Fruit fly (Drosophila melanogaster): ENCODE measurements around the gene CG9109.

The CG9109 gene

dm6 chr2L:6034344-6034743 lies at the start of gene CG9109:
Gene CG9109 (minus strand): TSS chr2L:6034423.
- TF ChIP-seq scrt (GFP tag; optimal IDR thresholded peaks at IDR 0.05) = peak; percentile 77
- peak; percentile 55 for TF ChIP-seq ewg (GFP tag; optimal IDR thresholded peaks at IDR 0.05)
- TF ChIP-seq eyg (GFP tag; optimal IDR thresholded peaks at IDR 0.05) = no peak

- peak; percentile 31; the same call in 1 of the 3 replicates for TF ChIP-seq ci (GFP tag; IDR thresholded peaks at IDR 0.05)
- TF ChIP-seq CG1233 (GFP tag; optimal IDR thresholded peaks at IDR 0.05) = peak; percentile 2
- TF ChIP-seq phol (tag; optimal IDR thresholded peaks at IDR 0.05) = no peak
- 0 out of 2 replicates have a peak, but pooled peaks have one; percentile 5 for TF ChIP-seq sob (GFP tag; IDR thresholded peaks at IDR 0.05)
- TF ChIP-seq CG17912 (GFP tag; optimal IDR thresholded peaks at IDR 0.05) = peak; percentile 25
- TF ChIP-seq CG13424 (tag; optimal IDR thresholded peaks at IDR 0.05) = peak; percentile 7
- TF ChIP-seq CG10209 (GFP tag; optimal IDR thresholded peaks at IDR 0.05) = peak; percentile 34
- TF ChIP-seq Max (GFP tag; optimal IDR thresholded peaks at IDR 0.05) = no peak
- TF ChIP-seq CG10462 (GFP tag; optimal IDR thresholded peaks at IDR 0.05) = no peak
- TF ChIP-seq ftz-f1 (GFP tag; optimal IDR thresholded peaks at IDR 0.05) = peak; percentile 96
- TF ChIP-seq Nf-YB (GFP tag; optimal IDR thresholded peaks at IDR 0.05) = peak; percentile 18
- peak; percentile 25 for TF ChIP-seq CG18599 (GFP tag; optimal IDR thresholded peaks at IDR 0.05)
- peak; percentile 66 for TF ChIP-seq abd-A (tag; optimal IDR thresholded peaks at IDR 0.05)
- no peak for TF ChIP-seq CG7839 (tag; optimal IDR thresholded peaks at IDR 0.05)
- peak; percentile 26 for TF ChIP-seq CG18619 (GFP tag; optimal IDR thresholded peaks at IDR 0.05)
- TF ChIP-seq Bdp1 (GFP tag; optimal IDR thresholded peaks at IDR 0.05) = peak; percentile 8
- TF ChIP-seq CG32767 (GFP tag; IDR thresholded peaks at IDR 0.05) = 0 out of 2 replicates have a peak, but pooled peaks have one; percentile 22
- peak; percentile 1 for TF ChIP-seq Sox102F (GFP tag; optimal IDR thresholded peaks at IDR 0.05)
- no peak for TF ChIP-seq CG10431 (GFP tag; optimal IDR thresholded peaks at IDR 0.05)
- TF ChIP-seq CG33557 (GFP tag; optimal IDR thresholded peaks at IDR 0.05) = peak; percentile 36
- no peak for TF ChIP-seq CG9876 (GFP tag; optimal IDR thresholded peaks at IDR 0.05)
- no peak for TF ChIP-seq sna (GFP tag; IDR thresholded peaks at IDR 0.05; ENCODE audit: partially characterized antibody)
- TF ChIP-seq gro (GFP tag; optimal IDR thresholded peaks at IDR 0.05) = no peak
- TF ChIP-seq lilli (GFP tag; optimal IDR thresholded peaks at IDR 0.05) = no peak
- TF ChIP-seq CG11093 (GFP tag; IDR thresholded peaks at IDR 0.05) = no peak
- TF ChIP-seq ems (GFP tag; optimal IDR thresholded peaks at IDR 0.05) = no peak
- no peak for TF ChIP-seq CG2875 (GFP tag; optimal IDR thresholded peaks at IDR 0.05)
- TF ChIP-seq Pdp1 (GFP tag; optimal IDR thresholded peaks at IDR 0.05) = peak in 1 of 2 experiments; percentile 70
- TF ChIP-seq Deaf1 (tag; optimal IDR thresholded peaks at IDR 0.05) = peak; percentile 99
- peak; percentile 45 for TF ChIP-seq HHEX (GFP tag; optimal IDR thresholded peaks at IDR 0.05)
- TF ChIP-seq Hey (tag; optimal IDR thresholded peaks at IDR 0.05) = peak; percentile 73
- TF ChIP-seq ATbp (GFP tag; optimal IDR thresholded peaks at IDR 0.05) = no peak
- no peak for TF ChIP-seq Xrp1 (GFP tag; IDR thresholded peaks at IDR 0.05)
- peak; percentile 96; the same call in 3 of the 4 replicates for TF ChIP-seq chinmo (GFP tag; IDR thresholded peaks at IDR 0.05; ENCODE audit: partially characterized antibody)
- peak; percentile 17; the same call in 1 of the 3 replicates for TF ChIP-seq Aef1 (GFP tag; IDR thresholded peaks at IDR 0.05)
- peak; percentile 15 for TF ChIP-seq unpg (GFP tag; optimal IDR thresholded peaks at IDR 0.05)
- TF ChIP-seq ac (GFP tag; optimal IDR thresholded peaks at IDR 0.05) = no peak
- peak; percentile 95 for TF ChIP-seq CG34376 (GFP tag; optimal IDR thresholded peaks at IDR 0.05)
- TF ChIP-seq Scr (GFP tag; IDR thresholded peaks at IDR 0.05; ENCODE audit: partially characterized antibody) = no peak
- TF ChIP-seq caup (GFP tag; optimal IDR thresholded peaks at IDR 0.05; ENCODE audit: severe bottlenecking) = peak; percentile 55
- TF ChIP-seq CG18011 (GFP tag; optimal IDR thresholded peaks at IDR 0.05) = peak; percentile 0
- TF ChIP-seq Ets65A (GFP tag) = peak; percentile 60
- TF ChIP-seq Usf (GFP tag; optimal IDR thresholded peaks at IDR 0.05) = no peak
Measured at dm6 chr2L:6082936-6083627, 48.9 kb upstream of the CG9109 start.
